Fruit fly (Drosophila melanogaster) whole organism, embryonic: ENCODE data around the gene CG33098.

Experiments used
- Abd-B ChIP-seq: fragments of 200-800 bp; sonication (Bioruptor generic); optimal IDR thresholded peaks from 2 replicates; lab custom pipeline; 2018; ENCODE audit warnings: missing biosample characterization, mild to moderate bottlenecking, missing genetic modification characterization, moderate library complexity
- Ada2b ChIP-seq: fragments of 200-800 bp; sonication (Bioruptor generic); IDR thresholded peaks from 2 replicates; pipeline ENCODE4 v1.3.6; 2022; ENCODE audit warnings: missing biosample characterization, missing genetic modification characterization
- Asciz ChIP-seq: fragments of 200-800 bp; sonication (Bioruptor generic); optimal IDR thresholded peaks from 2 replicates; lab custom pipeline; 2017; ENCODE audit warnings: missing biosample characterization, mild to moderate bottlenecking, missing genetic modification characterization, missing genetic modification reagents
- CG11085 ChIP-seq: fragments of 200-800 bp; sonication (Bioruptor generic); IDR thresholded peaks from 2 replicates; pipeline ENCODE4 v1.3.6; 2022; ENCODE audit warnings: missing biosample characterization, missing genetic modification characterization
- CG11560 ChIP-seq: fragments of 200-800 bp; sonication (Bioruptor generic); IDR thresholded peaks from 3 replicates; pipeline ENCODE4 v1.3.6; 2022; ENCODE audit warnings: missing biosample characterization, missing genetic modification characterization
- CG12236 ChIP-seq: fragments of 200-800 bp; sonication (Bioruptor generic); optimal IDR thresholded peaks from 2 replicates; lab custom pipeline; 2016; ENCODE audit warnings: missing biosample characterization, missing genetic modification characterization
- CG13123 ChIP-seq: fragments of 200-800 bp; sonication (Bioruptor generic); optimal IDR thresholded peaks from 2 replicates; lab custom pipeline; 2016; ENCODE audit warnings: missing biosample characterization, missing genetic modification characterization
- CG14710 ChIP-seq: fragments of 200-800 bp; sonication (Bioruptor generic); optimal IDR thresholded peaks from 3 replicates; lab custom pipeline; 2019; ENCODE audit warnings: missing biosample characterization, mild to moderate bottlenecking, missing genetic modification characterization, moderate library complexity
- CG17359 ChIP-seq: fragments of 200-800 bp; sonication (Bioruptor generic); optimal IDR thresholded peaks from 3 replicates; lab custom pipeline; 2018; ENCODE audit warnings: missing biosample characterization, mild to moderate bottlenecking, missing genetic modification characterization, moderate library complexity
- CG30431 ChIP-seq: fragments of 200-800 bp; sonication (Bioruptor generic); optimal IDR thresholded peaks from 2 replicates; lab custom pipeline; 2017; ENCODE audit warnings: missing biosample characterization, missing genetic modification characterization
- CG31224 ChIP-seq: fragments of 200-800 bp; sonication (Bioruptor generic); IDR thresholded peaks from 2 replicates; pipeline ENCODE4 v1.3.6; 2022; ENCODE audit warnings: missing biosample characterization, missing genetic modification characterization
- CG3407 ChIP-seq: fragments of 200-800 bp; sonication (Bioruptor generic); optimal IDR thresholded peaks from 2 replicates; lab custom pipeline; 2018; ENCODE audit warnings: missing biosample characterization, mild to moderate bottlenecking, missing genetic modification characterization
- CG3995 ChIP-seq: fragments of 200-800 bp; sonication (Bioruptor generic); optimal IDR thresholded peaks from 3 replicates; lab custom pipeline; 2016; ENCODE audit warnings: missing biosample characterization, missing genetic modification characterization
- CG4404 ChIP-seq: fragments of 200-800 bp; sonication (Bioruptor generic); IDR thresholded peaks from 2 replicates; pipeline ENCODE4 v1.3.6; 2022; ENCODE audit warnings: missing biosample characterization, missing genetic modification characterization
- CG5953 ChIP-seq: fragments of 200-800 bp; sonication (Bioruptor generic); IDR thresholded peaks from 2 replicates; pipeline ENCODE4 v1.3.6; 2022; ENCODE audit warnings: missing biosample characterization, missing genetic modification characterization
- CG6689 ChIP-seq: fragments of 200-800 bp; sonication (Bioruptor generic); IDR thresholded peaks from 2 replicates; pipeline ENCODE4 v1.3.6; 2022; ENCODE audit warnings: missing biosample characterization, missing genetic modification characterization
- CG6813 ChIP-seq: fragments of 200-800 bp; sonication (Bioruptor generic); optimal IDR thresholded peaks from 2 replicates; lab custom pipeline; 2017; ENCODE audit warnings: missing biosample characterization, missing genetic modification characterization, mild to moderate bottlenecking, moderate library complexity, missing genetic modification reagents
- CG8924 ChIP-seq: fragments of 200-800 bp; optimal IDR thresholded peaks from 3 replicates; lab custom pipeline; 2019; ENCODE audit warnings: missing biosample characterization, mild to moderate bottlenecking, missing genetic modification characterization, moderate library complexity
- CG9215 ChIP-seq: fragments of 200-800 bp; sonication (Bioruptor generic); IDR thresholded peaks from 2 replicates; pipeline ENCODE4 v1.3.6; 2022; ENCODE audit warnings: missing biosample characterization, missing genetic modification characterization
- CG9817 ChIP-seq: fragments of 200-800 bp; sonication (Bioruptor generic); optimal IDR thresholded peaks from 2 replicates; lab custom pipeline; 2018; ENCODE audit warnings: missing biosample characterization, mild to moderate bottlenecking, missing genetic modification characterization, moderate library complexity
- Camta ChIP-seq: fragments of 200-800 bp; sonication (Bioruptor generic); optimal IDR thresholded peaks from 2 replicates; lab custom pipeline; 2016; ENCODE audit warnings: missing biosample characterization, missing genetic modification characterization
- Chrac-16 ChIP-seq: fragments of 200-800 bp; sonication (Bioruptor generic); optimal IDR thresholded peaks from 3 replicates; lab custom pipeline; 2016; ENCODE audit warnings: missing biosample characterization, missing genetic modification characterization
- Dad ChIP-seq: fragments of 200-800 bp; sonication (Bioruptor generic); optimal IDR thresholded peaks from 3 replicates; lab custom pipeline; 2016; ENCODE audit warnings: missing biosample characterization, missing genetic modification characterization
- Dfd ChIP-seq, 2 experiments: fragments of >200 bp; optimal IDR thresholded peaks; 2 replicates each; lab custom pipeline; 2017; ENCODE audit warnings: missing biosample characterization in 2 of 2, missing genetic modification characterization in 2 of 2
- GATAe ChIP-seq: fragments of 200-800 bp; sonication (Bioruptor generic); conservative IDR thresholded peaks from 2 replicates; pipeline ENCODE4 v1.3.6; 2022; ENCODE audit warnings: missing biosample characterization, missing genetic modification characterization
- Hmr ChIP-seq: fragments of 200-800 bp; sonication (Bioruptor generic); optimal IDR thresholded peaks from 3 replicates; lab custom pipeline; 2017; ENCODE audit warnings: mild to moderate bottlenecking, missing biosample characterization, missing genetic modification reagents, missing genetic modification characterization
- Hsf ChIP-seq: fragments of 200-800 bp; sonication (Bioruptor generic); optimal IDR thresholded peaks from 3 replicates; lab custom pipeline; 2016; ENCODE audit warnings: missing biosample characterization, missing genetic modification characterization
- Jarid2 ChIP-seq: fragments of 200-800 bp; sonication (Bioruptor generic); optimal IDR thresholded peaks from 3 replicates; lab custom pipeline; 2017; ENCODE audit warnings: mild to moderate bottlenecking, missing biosample characterization, missing genetic modification reagents, missing genetic modification characterization
- Kr ChIP-seq: fragments of 200-800 bp; sonication (Bioruptor generic); optimal IDR thresholded peaks from 2 replicates; lab custom pipeline; 2017; ENCODE audit warnings: missing biosample characterization, mild to moderate bottlenecking, missing genetic modification characterization
- PHDP ChIP-seq: fragments of 200-800 bp; sonication (Bioruptor generic); optimal IDR thresholded peaks from 3 replicates; lab custom pipeline; 2018; ENCODE audit warnings: missing biosample characterization, mild to moderate bottlenecking, missing genetic modification characterization, moderate library complexity
- Poxn ChIP-seq: fragments of 200-800 bp; sonication (Bioruptor generic); IDR thresholded peaks from 2 replicates; pipeline ENCODE4 v1.3.6; 2022; ENCODE audit warnings: missing biosample characterization, missing genetic modification characterization
- Ptx1 ChIP-seq: fragments of 200-800 bp; sonication (Bioruptor generic); IDR thresholded peaks from 2 replicates; pipeline ENCODE4 v1.3.6; 2022; ENCODE audit warnings: missing biosample characterization, missing genetic modification characterization
- Rfx ChIP-seq: fragments of 200-800 bp; sonication (Bioruptor generic); IDR thresholded peaks from 2 replicates; pipeline ENCODE4 v1.3.6; 2022; ENCODE audit warnings: missing biosample characterization, missing genetic modification characterization
- Scr ChIP-seq: fragments of 200-800 bp; sonication (Bioruptor generic); IDR thresholded peaks from 2 replicates; pipeline ENCODE4 v1.3.6; 2022; ENCODE audit warnings: missing biosample characterization, missing genetic modification characterization; ENCODE audit not compliant: partially characterized antibody
- TFAM ChIP-seq: fragments of 200-800 bp; sonication (Bioruptor generic); optimal IDR thresholded peaks from 2 replicates; lab custom pipeline; 2017; ENCODE audit warnings: missing biosample characterization, missing genetic modification characterization, inconsistent platforms
- Xrp1 ChIP-seq: fragments of 200-800 bp; sonication (Bioruptor generic); IDR thresholded peaks from 2 replicates; pipeline ENCODE4 v1.3.6; 2022; ENCODE audit warnings: missing biosample characterization, missing genetic modification characterization
- ap ChIP-seq: fragments of 200-800 bp; sonication (Bioruptor generic); IDR thresholded peaks from 2 replicates; pipeline ENCODE4 v1.3.6; 2022; ENCODE audit warnings: missing biosample characterization, missing genetic modification characterization
- crp ChIP-seq, 2 experiments: fragments of 200-800 bp; sonication (Bioruptor generic); optimal IDR thresholded peaks; 2 replicates in 1 of 2; 3 replicates in 1 of 2; lab custom pipeline; 2017; ENCODE audit warnings: missing biosample characterization in 2 of 2, missing genetic modification characterization in 2 of 2, mild to moderate bottlenecking in 1 of 2, moderate library complexity in 1 of 2
- fru ChIP-seq: fragments of >200 bp; optimal IDR thresholded peaks from 2 replicates; lab custom pipeline; 2017
- gfzf ChIP-seq: fragments of 200-800 bp; sonication (Bioruptor generic); optimal IDR thresholded peaks from 2 replicates; lab custom pipeline; 2016; ENCODE audit warnings: missing biosample characterization, mild to moderate bottlenecking, missing genetic modification characterization, moderate library complexity
- hb ChIP-seq: fragments of 200-800 bp; sonication (Bioruptor generic); IDR thresholded peaks from 3 replicates; pipeline ENCODE4 v1.3.6; 2022; ENCODE audit warnings: missing biosample characterization, missing genetic modification characterization; ENCODE audit not compliant: partially characterized antibody
- kay ChIP-seq: fragments of 200-800 bp; sonication (Bioruptor generic); optimal IDR thresholded peaks from 2 replicates; lab custom pipeline; 2016; ENCODE audit warnings: missing biosample characterization, missing genetic modification characterization
- otp ChIP-seq: fragments of 200-800 bp; sonication (Bioruptor generic); IDR thresholded peaks from 3 replicates; pipeline ENCODE4, ENCODE4 v1.3.6; 2022; ENCODE audit warnings: missing biosample characterization, missing genetic modification characterization
- ro ChIP-seq: fragments of 200-800 bp; sonication (Bioruptor generic); IDR thresholded peaks from 2 replicates; pipeline ENCODE4 v1.3.6; 2022; ENCODE audit warnings: missing biosample characterization, missing genetic modification characterization
- scrt ChIP-seq: fragments of 200-800 bp; sonication (Bioruptor generic); optimal IDR thresholded peaks from 2 replicates; lab custom pipeline; 2018; ENCODE audit warnings: missing biosample characterization, mild to moderate bottlenecking, missing genetic modification characterization, moderate library complexity
- so ChIP-seq: fragments of 200-800 bp; sonication (Bioruptor generic); IDR thresholded peaks from 3 replicates; pipeline ENCODE4 v1.3.6; 2022; ENCODE audit warnings: missing biosample characterization, missing genetic modification characterization
- tap ChIP-seq: fragments of 200-800 bp; optimal IDR thresholded peaks from 3 replicates; lab custom pipeline; 2019; ENCODE audit warnings: missing biosample characterization, mild to moderate bottlenecking, missing genetic modification characterization, moderate library complexity
- toy ChIP-seq: fragments of 200-800 bp; sonication (Bioruptor generic); IDR thresholded peaks from 2 replicates; pipeline ENCODE4 v1.3.6; 2022; ENCODE audit warnings: missing biosample characterization, missing genetic modification characterization
- vfl ChIP-seq: fragments of 200-800 bp; sonication (Bioruptor generic); optimal IDR thresholded peaks from 2 replicates; lab custom pipeline; 2016; ENCODE audit warnings: missing biosample characterization, missing genetic modification characterization
- wek ChIP-seq: fragments of 200-800 bp; sonication (Bioruptor generic); optimal IDR thresholded peaks from 3 replicates; lab custom pipeline; 2018; ENCODE audit warnings: missing biosample characterization, mild to moderate bottlenecking, missing genetic modification characterization, moderate library complexity
- zen2 ChIP-seq: fragments of 200-800 bp; sonication (Bioruptor generic); IDR thresholded peaks from 3 replicates; pipeline ENCODE4 v1.3.6; 2022; ENCODE audit warnings: missing biosample characterization, missing genetic modification characterization; ENCODE audit not compliant: partially characterized antibody

The CG33098 gene

dm6 chr3R:12369135-12369792, 17.7 kb upstream of the CG33098 start, which contains the start of gene GstD1 (continued):
- no peak for TF ChIP-seq CG6813 (GFP tag; lab: Kevin White, UChicago)
- TF ChIP-seq vfl (GFP tag; lab: Kevin White, UChicago), result no peak
- no peak for TF ChIP-seq hb (GFP tag; lab: Robert Waterston, UW)
- peak; percentile 14 for TF ChIP-seq PHDP
- peak; percentile 46 for TF ChIP-seq CG8924 (tag; lab: Kevin White, UChicago)
- no peak for TF ChIP-seq tap
- peak; percentile 43 for TF ChIP-seq Hmr (GFP tag; lab: Kevin White, UChicago)
- no peak for TF ChIP-seq CG6689
- peak; percentile 40 for TF ChIP-seq Scr (GFP tag; lab: Robert Waterston, UW)
- peak; percentile 51 for TF ChIP-seq Chrac-16 (GFP tag; lab: Kevin White, UChicago)
- TF ChIP-seq Jarid2, result peak; percentile 90
- no peak for TF ChIP-seq ro
- TF ChIP-seq Abd-B (GFP tag; lab: Kevin White, UChicago), result peak; percentile 21
- TF ChIP-seq Dad (GFP tag; lab: Kevin White, UChicago), result no peak
- TF ChIP-seq CG13123 (GFP tag; lab: Kevin White, UChicago), result no peak
- TF ChIP-seq CG12236 (GFP tag; lab: Kevin White, UChicago), result no peak
- TF ChIP-seq wek, result no peak
- peak; percentile 57 for TF ChIP-seq Rfx (GFP tag; lab: Robert Waterston, UW)
- no peak for TF ChIP-seq Poxn (GFP tag; lab: Robert Waterston, UW)
- TF ChIP-seq CG9817 (tag; lab: Kevin White, UChicago), result peak; percentile 30
- TF ChIP-seq CG9215 (GFP tag; lab: Robert Waterston, UW), result 0 out of 2 replicates have a peak, but pooled peaks have one; percentile 45
- no peak for TF ChIP-seq CG5953 (GFP tag; lab: Robert Waterston, UW)
- no peak for TF ChIP-seq CG11085 (GFP tag; lab: Robert Waterston, UW)
- TF ChIP-seq kay (GFP tag; lab: Kevin White, UChicago), result peak; percentile 66
- TF ChIP-seq Dfd (GFP tag; optimal IDR thresholded peaks at IDR 0.05; lab: Kevin White, UChicago), result no peak
- TF ChIP-seq Kr (GFP tag; lab: Kevin White, UChicago), result no peak
- TF ChIP-seq crp (GFP tag; optimal IDR thresholded peaks at IDR 0.05; lab: Kevin White, UChicago), result no peak
- no peak for TF ChIP-seq TFAM (GFP tag; lab: Kevin White, UChicago)
- no peak for TF ChIP-seq fru
- no peak for TF ChIP-seq CG11560 (tag; lab: Robert Waterston, UW)
- TF ChIP-seq CG4404 (GFP tag; lab: Robert Waterston, UW), result no peak
- TF ChIP-seq ap, result no peak
- TF ChIP-seq CG30431 (GFP tag; lab: Kevin White, UChicago), result no peak
- TF ChIP-seq CG31224, result peak; percentile 17; the same call in 1 of the 2 replicates
- no peak for TF ChIP-seq CG3407
- peak; percentile 35 for TF ChIP-seq scrt (GFP tag; lab: Kevin White, UChicago)
- TF ChIP-seq CG14710, result no peak
- TF ChIP-seq toy (GFP tag; lab: Robert Waterston, UW), result no peak
- peak; percentile 8 for TF ChIP-seq CG17359
- peak; percentile 65 for TF ChIP-seq Ada2b (GFP tag; lab: Robert Waterston, UW)
- no peak for TF ChIP-seq GATAe (GFP tag; lab: Robert Waterston, UW)
- TF ChIP-seq CG3995 (GFP tag; lab: Kevin White, UChicago), result peak; percentile 49
- TF ChIP-seq otp, result no peak
- TF ChIP-seq Camta (GFP tag; lab: Kevin White, UChicago), result no peak
- TF ChIP-seq Ptx1 (GFP tag; lab: Robert Waterston, UW), result peak; percentile 51
- no peak for TF ChIP-seq gfzf (GFP tag; lab: Kevin White, UChicago)
- TF ChIP-seq Asciz (GFP tag; lab: Kevin White, UChicago), result no peak
- TF ChIP-seq zen2 (GFP tag; lab: Robert Waterston, UW), result peak; percentile 38; the same call in 1 of the 3 replicates
- no peak for TF ChIP-seq Hsf
- 0 out of 2 replicates have a peak, but pooled peaks have one; percentile 35 for TF ChIP-seq Xrp1 (GFP tag; lab: Robert Waterston, UW)
- no peak; the same call in 2 of the 3 replicates for TF ChIP-seq so (GFP tag; lab: Robert Waterston, UW)
